Worm (Caenorhabditis elegans) whole organism, midembryonic: ENCODE results near the gene C45H4.14.
A peak's percentile ranks its signal among the peaks of the same experiment; 100 is the strongest.

ENCODE experiments used
- T22C8.4 ChIP-seq: fragments of 200-800 bp; sonication (Bioruptor generic); IDR thresholded peaks from 2 replicates; pipeline ENCODE4 v1.3.6; 2022; ENCODE audit warnings: missing genetic modification characterization, missing compliant biosample characterization
- cog-1 ChIP-seq: sonication (generic microtip); optimal IDR thresholded peaks from 2 replicates; lab custom pipeline; 2016; ENCODE audit warnings: missing genetic modification characterization, missing compliant biosample characterization
- flt-1 ChIP-seq: fragments of 200-800 bp; sonication (Bioruptor generic); IDR thresholded peaks from 2 replicates; pipeline ENCODE4 v1.3.6; 2022; ENCODE audit warnings: missing genetic modification characterization, missing compliant biosample characterization
- klf-2 ChIP-seq: fragments of 200-800 bp; sonication (Bioruptor generic); conservative IDR thresholded peaks from 2 replicates; pipeline ENCODE4 v1.3.6; 2022; ENCODE audit warnings: missing genetic modification reagents, missing genetic modification characterization, missing compliant biosample characterization
- med-1 ChIP-seq: sonication (generic microtip); optimal IDR thresholded peaks from 2 replicates; lab custom pipeline; 2017; ENCODE audit warnings: missing genetic modification characterization, mild to moderate bottlenecking, missing compliant biosample characterization, antibody characterized with exemption, missing genetic modification reagents; ENCODE audit not compliant: insufficient read depth
- ref-1 ChIP-seq: fragments of 200-800 bp; sonication (Bioruptor generic); conservative IDR thresholded peaks from 2 replicates; pipeline ENCODE4 v1.3.6; 2022; ENCODE audit warnings: missing genetic modification reagents, missing genetic modification characterization, missing compliant biosample characterization
- tab-1 ChIP-seq: fragments of 200-800 bp; sonication (Bioruptor generic); IDR thresholded peaks from 2 replicates; pipeline ENCODE4 v1.3.6; 2022; ENCODE audit warnings: missing genetic modification characterization, missing compliant biosample characterization
- ztf-23 ChIP-seq: fragments of 200-800 bp; sonication (Bioruptor generic); IDR thresholded peaks from 2 replicates; pipeline ENCODE4 v1.3.6; 2022; ENCODE audit warnings: missing genetic modification reagents, missing genetic modification characterization, missing compliant biosample characterization
- ztf-29 ChIP-seq: fragments of 200-800 bp; sonication (Bioruptor generic); IDR thresholded peaks from 2 replicates; pipeline ENCODE4 v1.3.6; 2022; ENCODE audit warnings: missing genetic modification reagents, missing genetic modification characterization, missing compliant biosample characterization

Gene C45H4.14

DNA sequence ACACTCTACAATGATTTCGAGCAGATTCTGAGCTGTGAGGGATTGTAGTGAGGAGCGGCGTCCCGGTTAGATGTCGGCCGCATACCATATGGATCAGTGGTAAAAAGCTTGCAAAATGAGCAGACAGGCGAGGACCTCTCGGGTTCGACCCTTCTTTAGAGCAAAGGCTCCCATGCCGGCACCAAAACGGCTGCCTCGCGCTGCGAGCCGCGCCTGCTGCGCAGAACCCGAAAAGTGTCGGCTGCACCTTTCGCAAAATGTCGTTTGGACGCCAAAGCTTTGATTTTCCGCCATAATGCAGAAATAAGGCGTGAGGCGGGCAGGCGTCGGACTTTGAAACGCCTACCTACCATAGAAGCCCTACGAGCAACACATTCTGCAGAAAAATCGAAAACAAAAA lies 31.2 kb upstream of the C45H4.14 start:
- TF ChIP-seq ztf-29 = no peak
- TF ChIP-seq ztf-23 (GFP tag; lab: Robert Waterston, UW) = no peak
- no peak for TF ChIP-seq tab-1 (GFP tag; lab: Robert Waterston, UW)
- TF ChIP-seq ref-1 (GFP tag; lab: Robert Waterston, UW) = no peak
- TF ChIP-seq T22C8.4 (GFP tag; lab: Robert Waterston, UW) = no peak
- TF ChIP-seq med-1 (GFP tag; lab: Kevin White, UChicago) = no peak
- no peak for TF ChIP-seq flt-1 (GFP tag; lab: Robert Waterston, UW)
- no peak for TF ChIP-seq klf-2 (GFP tag; lab: Robert Waterston, UW)
- TF ChIP-seq cog-1 (tag; lab: Kevin White, UChicago) = no peak

DNA sequence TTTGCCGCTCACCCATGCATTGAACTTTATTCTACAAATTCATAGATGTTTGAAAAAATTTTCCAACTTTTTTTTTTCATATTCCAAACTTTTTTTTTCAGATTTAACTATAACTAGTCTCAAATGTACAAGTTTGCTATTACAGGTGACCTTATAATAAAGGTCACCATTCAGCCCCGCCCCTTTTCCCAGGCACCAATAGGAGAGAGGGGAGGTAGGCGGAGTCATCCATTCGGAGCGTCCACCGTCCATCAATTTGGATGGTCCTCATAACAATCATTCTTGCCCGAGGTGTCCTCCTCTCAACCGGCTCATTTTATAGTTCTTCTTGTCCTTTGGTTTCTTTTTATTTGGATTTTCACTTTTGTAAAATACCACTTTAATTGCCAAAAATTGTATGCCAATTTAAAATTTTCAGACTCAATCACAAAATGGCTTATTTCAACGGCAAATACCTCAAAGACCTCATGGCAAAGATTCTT lies 28.7 kb upstream of the C45H4.14 start, which contains the start of gene Y5H2B.3:
Y5H2B.3 (plus strand) TSS at position 432 of the 482 bp plus-strand sequence.
- TF ChIP-seq ztf-23 (GFP tag; lab: Robert Waterston, UW) = no peak
- TF ChIP-seq med-1 (GFP tag; lab: Kevin White, UChicago) = no peak
- no peak for TF ChIP-seq flt-1 (GFP tag; lab: Robert Waterston, UW)
- no peak for TF ChIP-seq tab-1 (GFP tag; lab: Robert Waterston, UW)
- TF ChIP-seq cog-1 (tag; lab: Kevin White, UChicago) = no peak
- TF ChIP-seq klf-2 (GFP tag; lab: Robert Waterston, UW) = no peak

DNA sequence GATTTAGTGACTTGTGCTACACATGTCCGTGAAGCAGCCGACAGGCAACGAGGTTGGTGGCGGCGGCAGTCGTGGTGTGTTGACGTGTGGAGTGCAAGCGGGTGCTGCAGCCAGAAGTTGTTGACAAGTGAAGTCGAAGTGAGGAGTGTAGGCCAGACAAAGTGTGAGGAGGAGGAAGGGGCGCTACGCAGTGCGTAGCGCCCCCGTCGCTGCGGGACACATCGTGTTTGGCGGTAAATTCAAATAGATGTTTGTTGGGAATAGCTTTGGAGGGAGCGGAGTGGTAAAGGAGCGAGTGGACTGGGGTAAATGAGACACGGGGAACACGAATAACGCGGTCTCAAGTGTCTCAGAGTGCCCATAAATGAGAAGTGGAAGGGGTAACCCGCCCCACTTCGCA lies 26.3 kb upstream of the C45H4.14 start:
- TF ChIP-seq ztf-29 (no peak), ref-1 (GFP tag; lab: Robert Waterston, UW) (no peak), ztf-23 (GFP tag; lab: Robert Waterston, UW) (peak; percentile 98)

DNA sequence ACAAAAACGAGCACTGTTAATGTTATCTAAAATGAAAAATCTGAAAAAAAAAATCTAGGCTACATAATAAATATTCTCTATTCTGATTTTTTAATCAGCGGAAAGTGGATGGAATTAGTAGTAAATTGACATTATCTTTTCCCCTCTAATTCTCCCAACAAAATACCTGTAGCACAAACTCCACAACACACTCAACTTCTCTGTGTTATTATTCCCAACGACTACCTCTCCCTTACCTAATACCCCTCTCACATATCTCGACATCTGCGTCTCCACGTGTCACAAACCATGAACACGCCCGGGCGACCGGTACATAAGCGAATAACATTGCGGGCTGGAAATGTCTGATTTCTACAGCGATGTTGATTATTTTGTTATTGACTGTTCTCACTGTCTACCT lies 23.9 kb upstream of the C45H4.14 start, which contains the start of gene cyp-33C2:
cyp-33C2 (plus strand) TSS at position 327 of the 400 bp plus-strand sequence.
- TF ChIP-seq klf-2 (GFP tag; lab: Robert Waterston, UW) (no peak), ztf-29 (no peak), med-1 (GFP tag; lab: Kevin White, UChicago) (no peak), cog-1 (tag; lab: Kevin White, UChicago) (no peak), T22C8.4 (GFP tag; lab: Robert Waterston, UW) (no peak), ztf-23 (GFP tag; lab: Robert Waterston, UW) (no peak), flt-1 (GFP tag; lab: Robert Waterston, UW) (no peak)

DNA sequence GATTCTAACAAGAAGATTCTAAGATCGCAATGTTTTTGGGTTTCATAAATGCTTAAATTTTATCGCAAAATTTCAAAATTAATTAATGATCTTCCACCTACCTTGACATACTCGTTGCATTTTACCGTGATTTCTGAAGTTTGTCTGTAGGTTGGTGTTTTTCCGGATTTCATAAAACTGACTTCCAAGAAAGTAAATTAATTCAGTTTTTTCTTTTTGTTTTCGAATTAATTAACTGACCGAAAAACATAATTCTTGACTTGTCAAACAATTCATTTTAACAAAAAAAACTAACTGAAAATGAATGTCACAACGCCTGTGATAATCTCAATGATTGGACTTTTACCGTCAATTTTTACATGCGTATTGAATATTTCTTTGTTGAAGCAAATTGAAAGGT lies 22.5 kb upstream of the C45H4.14 start, which contains the start of gene srbc-16:
srbc-16 (plus strand) TSS at position 301 of the 400 bp plus-strand sequence.
- TF ChIP-seq tab-1 (GFP tag; lab: Robert Waterston, UW) = no peak
- no peak for TF ChIP-seq ztf-29
- no peak for TF ChIP-seq cog-1 (tag; lab: Kevin White, UChicago)
- TF ChIP-seq med-1 (GFP tag; lab: Kevin White, UChicago) = no peak

DNA sequence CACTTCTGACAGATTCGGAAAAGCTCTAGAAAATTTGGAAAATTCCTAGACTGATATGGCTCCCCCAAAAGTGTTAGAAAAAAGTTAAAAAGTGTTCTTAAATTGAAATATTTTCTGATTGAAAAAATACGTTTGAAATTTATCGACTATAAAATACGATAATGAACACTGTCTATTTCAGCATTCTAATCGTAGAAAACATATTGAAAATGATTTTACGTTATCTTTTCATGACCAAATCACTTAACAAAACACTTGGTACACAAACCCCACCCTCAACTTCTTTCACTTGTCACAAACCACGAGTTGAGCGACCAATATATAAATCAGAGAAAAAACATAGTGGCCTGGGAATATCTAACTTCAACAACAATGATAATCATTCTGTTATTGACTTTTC lies 20.0 kb upstream of the C45H4.14 start, which contains the start of gene cyp-33C1:
cyp-33C1 (plus strand) TSS at position 301 of the 400 bp plus-strand sequence.
- TF ChIP-seq T22C8.4 (GFP tag; lab: Robert Waterston, UW) (no peak), ztf-29 (no peak), flt-1 (GFP tag; lab: Robert Waterston, UW) (no peak), klf-2 (GFP tag; lab: Robert Waterston, UW) (no peak), ztf-23 (GFP tag; lab: Robert Waterston, UW) (no peak), tab-1 (GFP tag; lab: Robert Waterston, UW) (no peak), med-1 (GFP tag; lab: Kevin White, UChicago) (no peak)

DNA sequence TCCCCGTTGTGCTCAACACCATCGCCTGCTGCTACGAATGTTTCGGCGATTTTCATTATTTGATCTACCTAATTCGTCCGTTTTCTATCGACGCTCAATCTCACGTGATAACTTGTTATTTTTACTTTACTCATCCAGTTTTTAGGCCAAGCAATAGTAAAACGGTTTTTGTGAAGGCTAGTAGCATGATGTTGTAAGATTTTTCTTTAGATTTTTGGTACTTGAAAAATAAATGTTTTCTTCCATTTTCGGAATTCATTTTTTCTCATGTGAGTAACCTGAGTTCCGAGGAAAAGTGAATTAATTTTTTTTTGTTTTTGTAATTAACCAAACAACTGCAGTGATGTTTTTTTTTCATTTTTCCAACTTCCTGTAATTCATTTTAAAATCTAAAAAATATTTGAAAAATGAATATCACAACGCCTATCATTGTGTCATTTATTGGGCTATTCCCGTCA lies 18.1 kb upstream of the C45H4.14 start, which contains the start of gene srbc-17:
srbc-17 (plus strand) TSS at position 408 of the 458 bp plus-strand sequence.
- TF ChIP-seq klf-2 (GFP tag; lab: Robert Waterston, UW) = no peak
- TF ChIP-seq ref-1 (GFP tag; lab: Robert Waterston, UW) = no peak
- no peak for TF ChIP-seq T22C8.4 (GFP tag; lab: Robert Waterston, UW)
- TF ChIP-seq ztf-23 (GFP tag; lab: Robert Waterston, UW) = no peak
- TF ChIP-seq tab-1 (GFP tag; lab: Robert Waterston, UW) = no peak
- TF ChIP-seq ztf-29 = no peak
- TF ChIP-seq cog-1 (tag; lab: Kevin White, UChicago) = no peak

DNA sequence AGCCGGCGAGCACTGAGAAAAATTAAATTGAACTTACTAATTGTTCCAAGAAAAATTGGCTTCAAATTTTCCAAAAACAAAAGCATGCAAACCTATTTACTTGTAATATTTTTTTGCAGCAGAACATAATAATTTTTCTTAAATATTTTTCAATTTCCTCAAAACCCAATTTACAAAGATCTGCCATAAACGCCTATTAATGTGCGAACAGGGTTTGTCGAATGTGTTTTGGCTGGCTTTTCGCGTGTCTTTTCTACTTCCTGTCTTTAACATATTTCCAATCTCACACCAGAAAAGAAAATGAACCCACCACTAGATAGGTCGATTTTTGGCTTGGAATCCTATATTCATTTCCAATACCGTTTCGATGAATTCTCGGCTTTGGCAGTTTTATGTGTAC lies 16.0 kb upstream of the C45H4.14 start, which contains the start of gene C45H4.18:
C45H4.18 (plus strand) TSS at position 301 of the 400 bp plus-strand sequence.
- no peak for TF ChIP-seq ref-1 (GFP tag; lab: Robert Waterston, UW)
- TF ChIP-seq ztf-23 (GFP tag; lab: Robert Waterston, UW) = no peak
- no peak for TF ChIP-seq klf-2 (GFP tag; lab: Robert Waterston, UW)
- TF ChIP-seq tab-1 (GFP tag; lab: Robert Waterston, UW) = no peak
- TF ChIP-seq T22C8.4 (GFP tag; lab: Robert Waterston, UW) = no peak
- TF ChIP-seq flt-1 (GFP tag; lab: Robert Waterston, UW) = no peak
- no peak for TF ChIP-seq cog-1 (tag; lab: Kevin White, UChicago)
- no peak for TF ChIP-seq med-1 (GFP tag; lab: Kevin White, UChicago)
- TF ChIP-seq ztf-29 = no peak

DNA sequence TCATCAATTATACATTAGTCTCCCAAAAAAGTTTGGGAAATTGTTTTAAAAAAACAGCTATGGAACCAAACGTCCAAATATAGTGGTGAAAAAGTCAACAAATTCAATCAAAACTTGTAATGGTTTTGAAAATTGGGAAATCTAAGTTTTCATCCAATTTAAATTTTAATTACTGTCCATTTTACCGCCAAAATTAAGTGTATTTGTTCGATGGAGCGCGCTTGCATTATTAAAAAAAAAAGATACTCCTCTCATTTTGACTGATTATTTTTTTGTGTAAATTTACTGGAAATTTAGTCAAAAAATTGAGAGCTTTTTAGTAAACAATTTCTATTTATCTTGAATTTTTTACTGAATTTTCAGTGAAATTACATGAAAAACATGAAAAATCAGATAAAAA lies 15.2 kb upstream of the C45H4.14 start:
- TF ChIP-seq ztf-23 (GFP tag; lab: Robert Waterston, UW) = no peak
- TF ChIP-seq flt-1 (GFP tag; lab: Robert Waterston, UW) = no peak
- TF ChIP-seq ztf-29 = no peak
- TF ChIP-seq klf-2 (GFP tag; lab: Robert Waterston, UW) = no peak
- TF ChIP-seq tab-1 (GFP tag; lab: Robert Waterston, UW) = no peak
- no peak for TF ChIP-seq cog-1 (tag; lab: Kevin White, UChicago)
- TF ChIP-seq T22C8.4 (GFP tag; lab: Robert Waterston, UW) = no peak
- TF ChIP-seq ref-1 (GFP tag; lab: Robert Waterston, UW) = no peak
- no peak for TF ChIP-seq med-1 (GFP tag; lab: Kevin White, UChicago)
